Fruit fly (Drosophila melanogaster) whole organism, embryonic: ENCODE data around the gene ImpE3.

ENCODE experiments used
- Ada2b ChIP-seq: fragments of 200-800 bp; sonication (Bioruptor generic); IDR thresholded peaks from 2 replicates; pipeline ENCODE4 v1.3.6; 2022; ENCODE audit warnings: missing biosample characterization, missing genetic modification characterization
- BEAF-32 ChIP-seq: fragments of 200-800 bp; sonication (Bioruptor generic); optimal IDR thresholded peaks from 3 replicates; lab custom pipeline; 2017; ENCODE audit warnings: missing biosample characterization, missing genetic modification characterization, mild to moderate bottlenecking, moderate library complexity, missing genetic modification reagents
- Bgb ChIP-seq: fragments of 200-800 bp; sonication (Bioruptor generic); IDR thresholded peaks from 2 replicates; pipeline ENCODE4 v1.3.6; 2022; ENCODE audit warnings: missing biosample characterization, missing genetic modification characterization; ENCODE audit not compliant: partially characterized antibody
- CG10959 ChIP-seq: fragments of 200-800 bp; sonication (Bioruptor generic); IDR thresholded peaks from 2 replicates; pipeline ENCODE4 v1.3.6; 2022; ENCODE audit warnings: missing biosample characterization, missing genetic modification characterization
- CG11093 ChIP-seq: fragments of 200-800 bp; sonication (Bioruptor generic); IDR thresholded peaks from 3 replicates; pipeline ENCODE4 v1.3.6; 2022; ENCODE audit warnings: missing biosample characterization, missing genetic modification characterization
- CG15073 ChIP-seq: fragments of 200-800 bp; sonication (Bioruptor generic); optimal IDR thresholded peaks from 2 replicates; lab custom pipeline; 2016; ENCODE audit warnings: missing biosample characterization, missing genetic modification characterization
- CG1603 ChIP-seq: fragments of 200-800 bp; sonication (Bioruptor generic); optimal IDR thresholded peaks from 2 replicates; lab custom pipeline; 2019; ENCODE audit warnings: missing biosample characterization, mild to moderate bottlenecking, missing genetic modification characterization, moderate library complexity
- CG16815 ChIP-seq: fragments of 200-800 bp; sonication (Bioruptor generic); optimal IDR thresholded peaks from 3 replicates; lab custom pipeline; 2017; ENCODE audit warnings: missing biosample characterization, mild to moderate bottlenecking, missing genetic modification characterization
- CG18011 ChIP-seq: fragments of 200-800 bp; sonication (Bioruptor generic); optimal IDR thresholded peaks from 2 replicates; lab custom pipeline; 2017; ENCODE audit warnings: missing biosample characterization, missing genetic modification characterization, mild to moderate bottlenecking, moderate library complexity, missing genotype
- CG2199 ChIP-seq: fragments of 200-800 bp; sonication (Bioruptor generic); IDR thresholded peaks from 3 replicates; pipeline ENCODE4 v1.3.6; 2022; ENCODE audit warnings: missing biosample characterization, missing genetic modification characterization
- CG30020 ChIP-seq: fragments of 200-800 bp; optimal IDR thresholded peaks from 2 replicates; lab custom pipeline; 2019; ENCODE audit warnings: missing biosample characterization, mild to moderate bottlenecking, missing genetic modification characterization, moderate library complexity
- CG30403 ChIP-seq: fragments of 200-800 bp; sonication (Bioruptor generic); optimal IDR thresholded peaks from 3 replicates; lab custom pipeline; 2016; ENCODE audit warnings: missing biosample characterization, missing genetic modification characterization
- CG32767 ChIP-seq: fragments of 200-800 bp; sonication (Bioruptor generic); IDR thresholded peaks from 2 replicates; pipeline ENCODE4 v1.3.6; 2022; ENCODE audit warnings: missing biosample characterization, missing genetic modification characterization
- CG33213 ChIP-seq: fragments of 200-800 bp; sonication (Bioruptor generic); optimal IDR thresholded peaks from 3 replicates; lab custom pipeline; 2016; ENCODE audit warnings: missing biosample characterization, missing genetic modification characterization
- CG4820 ChIP-seq: fragments of 200-800 bp; sonication (Bioruptor generic); optimal IDR thresholded peaks from 3 replicates; lab custom pipeline; 2016; ENCODE audit warnings: missing biosample characterization, missing genetic modification characterization
- CG4854 ChIP-seq: fragments of 200-800 bp; sonication (Bioruptor generic); optimal IDR thresholded peaks from 2 replicates; lab custom pipeline; 2016; ENCODE audit warnings: missing biosample characterization, missing genetic modification characterization, inconsistent platforms
- CG5953 ChIP-seq: fragments of 200-800 bp; sonication (Bioruptor generic); IDR thresholded peaks from 2 replicates; pipeline ENCODE4 v1.3.6; 2022; ENCODE audit warnings: missing biosample characterization, missing genetic modification characterization
- CG6654 ChIP-seq: fragments of 200-800 bp; sonication (Bioruptor generic); optimal IDR thresholded peaks from 2 replicates; lab custom pipeline; 2017; ENCODE audit warnings: missing biosample characterization, mild to moderate bottlenecking, missing genetic modification characterization
- CG6683 ChIP-seq: fragments of 200-800 bp; sonication (Bioruptor generic); optimal IDR thresholded peaks from 2 replicates; lab custom pipeline; 2017; ENCODE audit warnings: missing biosample characterization, mild to moderate bottlenecking, missing genetic modification characterization, missing genetic modification reagents
- CG6791 ChIP-seq: fragments of 200-800 bp; sonication (Bioruptor generic); IDR thresholded peaks from 3 replicates; pipeline ENCODE4 v1.3.6; 2022; ENCODE audit warnings: missing biosample characterization, missing genetic modification characterization; ENCODE audit not compliant: partially characterized antibody
- CG8281 ChIP-seq: fragments of 200-800 bp; sonication (Bioruptor generic); optimal IDR thresholded peaks from 2 replicates; lab custom pipeline; 2018; ENCODE audit warnings: missing biosample characterization, mild to moderate bottlenecking, missing genetic modification characterization, moderate library complexity
- CG8359 ChIP-seq: fragments of 200-800 bp; sonication (Bioruptor generic); optimal IDR thresholded peaks from 2 replicates; lab custom pipeline; 2017; ENCODE audit warnings: missing biosample characterization, mild to moderate bottlenecking, missing genetic modification characterization, borderline replicate concordance
- CG9215 ChIP-seq: fragments of 200-800 bp; sonication (Bioruptor generic); IDR thresholded peaks from 2 replicates; pipeline ENCODE4 v1.3.6; 2022; ENCODE audit warnings: missing biosample characterization, missing genetic modification characterization
- Camta ChIP-seq: fragments of 200-800 bp; sonication (Bioruptor generic); optimal IDR thresholded peaks from 2 replicates; lab custom pipeline; 2016; ENCODE audit warnings: missing biosample characterization, missing genetic modification characterization
- CrebB ChIP-seq: fragments of 200-800 bp; sonication (Bioruptor generic); optimal IDR thresholded peaks from 3 replicates; lab custom pipeline; 2018; ENCODE audit warnings: missing biosample characterization, mild to moderate bottlenecking, missing genetic modification characterization
- Deaf1 ChIP-seq: fragments of 200-800 bp; optimal IDR thresholded peaks from 3 replicates; lab custom pipeline; 2019; ENCODE audit warnings: missing biosample characterization, mild to moderate bottlenecking, missing genetic modification characterization, moderate library complexity
- Hand ChIP-seq: fragments of 200-800 bp; sonication (Bioruptor generic); optimal IDR thresholded peaks from 2 replicates; lab custom pipeline; 2017; ENCODE audit warnings: mild to moderate bottlenecking, missing biosample characterization, missing genetic modification reagents, missing genetic modification characterization
- Lhr ChIP-seq: fragments of 200-800 bp; sonication (Bioruptor generic); optimal IDR thresholded peaks from 3 replicates; lab custom pipeline; 2017; ENCODE audit warnings: mild to moderate bottlenecking, missing biosample characterization, missing genetic modification reagents, missing genetic modification characterization
- Meics ChIP-seq: fragments of 200-800 bp; sonication (Bioruptor generic); optimal IDR thresholded peaks from 2 replicates; lab custom pipeline; 2017; ENCODE audit warnings: missing biosample characterization, mild to moderate bottlenecking, missing genetic modification characterization
- Optix ChIP-seq: fragments of 200-800 bp; sonication (Bioruptor generic); IDR thresholded peaks from 3 replicates; pipeline ENCODE4 v1.3.6; 2022; ENCODE audit warnings: missing biosample characterization, missing genetic modification characterization
- Poxn ChIP-seq: fragments of 200-800 bp; sonication (Bioruptor generic); IDR thresholded peaks from 2 replicates; pipeline ENCODE4 v1.3.6; 2022; ENCODE audit warnings: missing biosample characterization, missing genetic modification characterization
- Sry-δ ChIP-seq: fragments of 200-800 bp; sonication (Bioruptor generic); optimal IDR thresholded peaks from 2 replicates; lab custom pipeline; 2016; ENCODE audit warnings: missing biosample characterization, missing genetic modification characterization
- ac ChIP-seq: fragments of 200-800 bp; sonication (Bioruptor generic); optimal IDR thresholded peaks from 3 replicates; lab custom pipeline; 2017; ENCODE audit warnings: missing biosample characterization, mild to moderate bottlenecking, missing genetic modification characterization
- ara ChIP-seq: fragments of 200-800 bp; sonication (Bioruptor generic); IDR thresholded peaks from 2 replicates; pipeline ENCODE4 v1.3.6; 2022; ENCODE audit warnings: missing biosample characterization, missing genetic modification characterization
- bcd ChIP-seq: fragments of 200-800 bp; sonication (Bioruptor generic); optimal IDR thresholded peaks from 2 replicates; lab custom pipeline; 2017; ENCODE audit warnings: missing biosample characterization, mild to moderate bottlenecking, missing genetic modification characterization
- da ChIP-seq: fragments of 200-800 bp; sonication (Bioruptor generic); optimal IDR thresholded peaks from 2 replicates; lab custom pipeline; 2016; ENCODE audit warnings: missing biosample characterization, missing genetic modification characterization
- ems ChIP-seq: fragments of 200-800 bp; sonication (Bioruptor generic); optimal IDR thresholded peaks from 3 replicates; lab custom pipeline; 2016; ENCODE audit warnings: missing biosample characterization, missing genetic modification characterization
- fd96Cb ChIP-seq: fragments of 200-800 bp; sonication (Bioruptor generic); optimal IDR thresholded peaks from 2 replicates; lab custom pipeline; 2018; ENCODE audit warnings: missing biosample characterization, mild to moderate bottlenecking, missing genetic modification characterization, moderate library complexity
- hb ChIP-seq: fragments of 200-800 bp; sonication (Bioruptor generic); IDR thresholded peaks from 3 replicates; pipeline ENCODE4 v1.3.6; 2022; ENCODE audit warnings: missing biosample characterization, missing genetic modification characterization; ENCODE audit not compliant: partially characterized antibody
- ind ChIP-seq: fragments of 200-800 bp; sonication (Bioruptor generic); optimal IDR thresholded peaks from 3 replicates; lab custom pipeline; 2016; ENCODE audit warnings: missing biosample characterization, missing genetic modification characterization
- kay ChIP-seq: fragments of 200-800 bp; sonication (Bioruptor generic); optimal IDR thresholded peaks from 2 replicates; lab custom pipeline; 2016; ENCODE audit warnings: missing biosample characterization, missing genetic modification characterization
- lbe ChIP-seq: fragments of 200-800 bp; sonication (Bioruptor generic); optimal IDR thresholded peaks from 2 replicates; lab custom pipeline; 2016; ENCODE audit warnings: missing biosample characterization, mild to moderate bottlenecking, missing genetic modification characterization
- nmo ChIP-seq: fragments of 200-800 bp; sonication (Bioruptor generic); optimal IDR thresholded peaks from 2 replicates; lab custom pipeline; 2018; ENCODE audit warnings: missing biosample characterization, mild to moderate bottlenecking, missing genetic modification characterization, moderate library complexity
- odd ChIP-seq: fragments of 200-800 bp; sonication (Bioruptor generic); optimal IDR thresholded peaks from 2 replicates; lab custom pipeline; 2017; ENCODE audit warnings: missing biosample characterization, mild to moderate bottlenecking, missing genetic modification characterization
- onecut ChIP-seq: fragments of 200-800 bp; sonication (Bioruptor generic); IDR thresholded peaks from 2 replicates; pipeline ENCODE4 v1.3.6; 2022; ENCODE audit warnings: missing biosample characterization, missing genetic modification characterization
- shn ChIP-seq: fragments of 200-800 bp; sonication (Bioruptor generic); optimal IDR thresholded peaks from 3 replicates; lab custom pipeline; 2016; ENCODE audit warnings: missing biosample characterization, missing genetic modification characterization
- sqz ChIP-seq: fragments of 200-800 bp; sonication (Bioruptor generic); optimal IDR thresholded peaks from 3 replicates; lab custom pipeline; 2018; ENCODE audit warnings: missing biosample characterization, mild to moderate bottlenecking, missing genetic modification characterization
- twi ChIP-seq: fragments of 200-800 bp; optimal IDR thresholded peaks from 2 replicates; lab custom pipeline; 2019; ENCODE audit warnings: missing biosample characterization, mild to moderate bottlenecking, missing genetic modification characterization, moderate library complexity
- tx ChIP-seq: fragments of 200-800 bp; sonication (Bioruptor generic); optimal IDR thresholded peaks from 2 replicates; lab custom pipeline; 2016; ENCODE audit warnings: missing biosample characterization, missing genetic modification characterization
- zen2 ChIP-seq: fragments of 200-800 bp; sonication (Bioruptor generic); IDR thresholded peaks from 3 replicates; pipeline ENCODE4 v1.3.6; 2022; ENCODE audit warnings: missing biosample characterization, missing genetic modification characterization; ENCODE audit not compliant: partially characterized antibody

Gene ImpE3

DNA sequence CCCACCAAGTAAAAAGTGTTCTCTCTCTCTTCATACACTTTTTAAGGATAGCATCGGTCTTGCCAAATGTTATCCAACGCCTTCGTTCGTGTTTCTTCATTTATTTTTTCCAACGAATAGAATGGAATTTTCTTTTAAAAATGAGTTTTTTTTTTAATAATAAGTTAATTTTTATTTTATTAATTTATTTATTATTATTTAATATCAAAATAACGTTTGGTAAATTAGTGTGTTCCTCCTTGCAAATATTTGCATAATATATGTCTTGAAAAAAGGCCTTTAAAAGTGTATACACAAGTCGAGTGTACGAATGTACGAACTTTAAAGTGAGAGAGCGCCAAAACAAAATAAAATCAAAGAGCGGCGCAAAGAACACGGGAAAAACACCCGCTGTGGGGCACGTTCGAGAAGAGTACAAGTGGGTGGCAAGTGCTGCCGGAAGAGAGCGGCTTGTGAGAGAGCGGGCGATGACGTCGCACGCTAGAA lies 2.1 kb downstream of the ImpE3 start (continued):
- TF ChIP-seq CG33213 (GFP tag; lab: Kevin White, UChicago) (no peak), fd96Cb (tag; lab: Kevin White, UChicago) (peak; percentile 83), Camta (GFP tag; lab: Kevin White, UChicago) (no peak), Lhr (GFP tag; lab: Kevin White, UChicago) (peak; percentile 13), CG16815 (peak; percentile 48), bcd (GFP tag; lab: Kevin White, UChicago) (peak; percentile 81), CG10959 (GFP tag; lab: Robert Waterston, UW) (0 out of 2 replicates have a peak, but pooled peaks have one; percentile 4), CG11093 (peak; percentile 34; the same call in 1 of the 3 replicates), ind (GFP tag; lab: Kevin White, UChicago) (peak; percentile 55), Bgb (GFP tag; lab: Robert Waterston, UW) (no peak), Deaf1 (tag; lab: Kevin White, UChicago) (no peak), CG6654 (GFP tag; lab: Kevin White, UChicago) (peak; percentile 45), CrebB (peak; percentile 49), sqz (GFP tag; lab: Kevin White, UChicago) (no peak), CG1603 (no peak), onecut (GFP tag; lab: Robert Waterston, UW) (peak; percentile 21; the same call in 1 of the 2 replicates), Ada2b (GFP tag; lab: Robert Waterston, UW) (peak; percentile 28; the same call in 1 of the 2 replicates), lbe (peak; percentile 46), CG30020 (no peak), CG32767 (GFP tag; lab: Robert Waterston, UW) (peak; percentile 82), hb (no peak), CG2199 (GFP tag; lab: Robert Waterston, UW) (no peak), ara (GFP tag; lab: Robert Waterston, UW) (peak; percentile 26; the same call in 1 of the 2 replicates), kay (GFP tag; lab: Kevin White, UChicago) (peak; percentile 15), CG15073 (GFP tag; lab: Kevin White, UChicago) (peak; percentile 33), CG6791 (GFP tag; lab: Robert Waterston, UW) (peak; percentile 39; the same call in 1 of the 3 replicates), CG9215 (GFP tag; lab: Robert Waterston, UW) (peak; percentile 68), ems (GFP tag; lab: Kevin White, UChicago) (peak; percentile 42), Optix (GFP tag; lab: Robert Waterston, UW) (0 out of 3 replicates have a peak, but pooled peaks have one; percentile 9), tx (GFP tag; lab: Kevin White, UChicago) (no peak), Poxn (GFP tag; lab: Robert Waterston, UW) (peak; percentile 25; the same call in 1 of the 2 replicates), CG4820 (GFP tag; lab: Kevin White, UChicago) (no peak), Sry-δ (GFP tag; lab: Kevin White, UChicago) (no peak), CG4854 (GFP tag; lab: Kevin White, UChicago) (no peak), nmo (GFP tag; lab: Kevin White, UChicago) (peak; percentile 92), Hand (peak; percentile 91), shn (GFP tag; lab: Kevin White, UChicago) (peak; percentile 1), zen2 (GFP tag; lab: Robert Waterston, UW) (no peak), CG6683 (peak; percentile 75), CG5953 (GFP tag; lab: Robert Waterston, UW) (peak; percentile 67), da (peak; percentile 4), BEAF-32 (no peak), twi (tag; lab: Kevin White, UChicago) (no peak), Meics (peak; percentile 91), ac (GFP tag; lab: Kevin White, UChicago) (no peak), CG8359 (GFP tag; lab: Kevin White, UChicago) (peak; percentile 61), CG18011 (peak; percentile 40), odd (GFP tag; lab: Kevin White, UChicago) (peak; percentile 93), CG8281 (tag; lab: Kevin White, UChicago) (peak; percentile 68), CG30403 (GFP tag; lab: Kevin White, UChicago) (peak; percentile 85)
